Fruit fly (Drosophila melanogaster) whole organism, embryonic: Measurements from ENCODE around the gene Hn.

Experiments
- Ada2b ChIP-seq: fragments of 200-800 bp; sonication (Bioruptor generic); IDR thresholded peaks from 2 replicates; pipeline ENCODE4 v1.3.6; 2022; ENCODE audit warnings: missing biosample characterization, missing genetic modification characterization
- Awh ChIP-seq: fragments of 200-800 bp; sonication (Bioruptor generic); IDR thresholded peaks from 2 replicates; pipeline ENCODE4, ENCODE4 v1.3.6; 2022; ENCODE audit warnings: missing biosample characterization, missing genetic modification characterization
- CG10209 ChIP-seq: fragments of 200-800 bp; sonication (Bioruptor generic); optimal IDR thresholded peaks from 3 replicates; lab custom pipeline; 2017; ENCODE audit warnings: missing biosample characterization, mild to moderate bottlenecking, missing genetic modification characterization, missing genetic modification reagents
- CG12219 ChIP-seq: fragments of 200-800 bp; sonication (Bioruptor generic); optimal IDR thresholded peaks from 3 replicates; lab custom pipeline; 2018; ENCODE audit warnings: missing biosample characterization, mild to moderate bottlenecking, missing genetic modification characterization
- CG12744 ChIP-seq: fragments of 200-800 bp; sonication (Bioruptor generic); optimal IDR thresholded peaks from 2 replicates; lab custom pipeline; 2016; ENCODE audit warnings: missing biosample characterization, missing genetic modification characterization
- CG15601 ChIP-seq: fragments of 200-800 bp; sonication (Bioruptor generic); optimal IDR thresholded peaks from 3 replicates; lab custom pipeline; 2019; ENCODE audit warnings: missing biosample characterization, mild to moderate bottlenecking, missing genetic modification characterization, moderate library complexity
- CG1602 ChIP-seq: fragments of 200-800 bp; sonication (Bioruptor generic); optimal IDR thresholded peaks from 3 replicates; lab custom pipeline; 2016; ENCODE audit warnings: missing biosample characterization, missing genetic modification characterization
- CG1647 ChIP-seq: fragments of 200-800 bp; sonication (Bioruptor generic); optimal IDR thresholded peaks from 3 replicates; lab custom pipeline; 2016; ENCODE audit warnings: missing biosample characterization, missing genetic modification characterization
- CG2120 ChIP-seq: fragments of 200-800 bp; sonication (Bioruptor generic); optimal IDR thresholded peaks from 3 replicates; lab custom pipeline; 2016; ENCODE audit warnings: missing biosample characterization, missing genetic modification characterization
- CG4404 ChIP-seq: fragments of 200-800 bp; sonication (Bioruptor generic); IDR thresholded peaks from 2 replicates; pipeline ENCODE4 v1.3.6; 2022; ENCODE audit warnings: missing biosample characterization, missing genetic modification characterization
- CG7556 ChIP-seq: fragments of 200-800 bp; sonication (Bioruptor generic); optimal IDR thresholded peaks from 2 replicates; lab custom pipeline; 2017; ENCODE audit warnings: missing biosample characterization, mild to moderate bottlenecking, missing genetic modification characterization
- CG7786 ChIP-seq: fragments of 200-800 bp; sonication (Bioruptor generic); optimal IDR thresholded peaks from 2 replicates; lab custom pipeline; 2016; ENCODE audit warnings: missing biosample characterization, missing genetic modification characterization
- CG7839 ChIP-seq: fragments of 200-800 bp; sonication (Bioruptor generic); optimal IDR thresholded peaks from 3 replicates; lab custom pipeline; 2018; ENCODE audit warnings: missing biosample characterization, mild to moderate bottlenecking, missing genetic modification characterization, moderate library complexity
- CG8765 ChIP-seq: fragments of 200-800 bp; sonication (Bioruptor generic); IDR thresholded peaks from 2 replicates; pipeline ENCODE4 v1.3.6; 2022; ENCODE audit warnings: missing biosample characterization, missing genetic modification characterization
- CG9609 ChIP-seq: fragments of 200-800 bp; sonication (Bioruptor generic); optimal IDR thresholded peaks from 3 replicates; lab custom pipeline; 2016; ENCODE audit warnings: missing biosample characterization, missing genetic modification characterization
- CG9817 ChIP-seq: fragments of 200-800 bp; sonication (Bioruptor generic); optimal IDR thresholded peaks from 2 replicates; lab custom pipeline; 2018; ENCODE audit warnings: missing biosample characterization, mild to moderate bottlenecking, missing genetic modification characterization, moderate library complexity
- CHES-1-like ChIP-seq: fragments of 200-800 bp; sonication (Bioruptor generic); optimal IDR thresholded peaks from 2 replicates; lab custom pipeline; 2016; ENCODE audit warnings: missing biosample characterization, missing genetic modification characterization
- CoRest ChIP-seq: fragments of 200-800 bp; sonication (Bioruptor generic); optimal IDR thresholded peaks from 3 replicates; lab custom pipeline; 2018; ENCODE audit warnings: missing biosample characterization, mild to moderate bottlenecking, missing genetic modification characterization, moderate library complexity
- Dad ChIP-seq: fragments of 200-800 bp; sonication (Bioruptor generic); optimal IDR thresholded peaks from 3 replicates; lab custom pipeline; 2016; ENCODE audit warnings: missing biosample characterization, missing genetic modification characterization
- Dip3 ChIP-seq: fragments of 200-800 bp; sonication (Bioruptor generic); optimal IDR thresholded peaks from 3 replicates; lab custom pipeline; 2016; ENCODE audit warnings: missing biosample characterization, missing genetic modification characterization
- GATAe ChIP-seq: fragments of 200-800 bp; sonication (Bioruptor generic); conservative IDR thresholded peaks from 2 replicates; pipeline ENCODE4 v1.3.6; 2022; ENCODE audit warnings: missing biosample characterization, missing genetic modification characterization
- MTF-1 ChIP-seq: fragments of 200-800 bp; sonication (Bioruptor generic); optimal IDR thresholded peaks from 2 replicates; lab custom pipeline; 2018; ENCODE audit warnings: missing biosample characterization, mild to moderate bottlenecking, missing genetic modification characterization, borderline replicate concordance
- NC2α ChIP-seq: fragments of 200-800 bp; sonication (Bioruptor generic); optimal IDR thresholded peaks from 2 replicates; lab custom pipeline; 2016; ENCODE audit warnings: missing biosample characterization, missing genetic modification characterization
- Ravus ChIP-seq: fragments of 200-800 bp; sonication (Bioruptor generic); IDR thresholded peaks from 2 replicates; pipeline ENCODE4 v1.3.6; 2022; ENCODE audit warnings: missing biosample characterization, missing genetic modification characterization
- Sry-δ ChIP-seq: fragments of 200-800 bp; sonication (Bioruptor generic); optimal IDR thresholded peaks from 2 replicates; lab custom pipeline; 2016; ENCODE audit warnings: missing biosample characterization, missing genetic modification characterization
- YL-1 ChIP-seq: fragments of 200-800 bp; sonication (Bioruptor generic); optimal IDR thresholded peaks from 3 replicates; lab custom pipeline; 2017; ENCODE audit warnings: missing biosample characterization, mild to moderate bottlenecking, missing genetic modification characterization
- cato ChIP-seq: fragments of 200-800 bp; sonication (Bioruptor generic); optimal IDR thresholded peaks from 2 replicates; lab custom pipeline; 2016; ENCODE audit warnings: missing biosample characterization, missing genetic modification characterization, borderline replicate concordance
- corto ChIP-seq: fragments of 200-800 bp; sonication (Bioruptor generic); optimal IDR thresholded peaks from 2 replicates; lab custom pipeline; 2016; ENCODE audit warnings: missing biosample characterization, mild to moderate bottlenecking, missing genetic modification characterization, moderate library complexity
- disco-r ChIP-seq: fragments of 200-800 bp; sonication (Bioruptor generic); optimal IDR thresholded peaks from 2 replicates; lab custom pipeline; 2016; ENCODE audit warnings: missing biosample characterization, missing genetic modification characterization
- ems ChIP-seq: fragments of 200-800 bp; sonication (Bioruptor generic); optimal IDR thresholded peaks from 3 replicates; lab custom pipeline; 2016; ENCODE audit warnings: missing biosample characterization, missing genetic modification characterization
- fru ChIP-seq: fragments of >200 bp; optimal IDR thresholded peaks from 2 replicates; lab custom pipeline; 2017
- gcm ChIP-seq: fragments of 200-800 bp; sonication (Bioruptor generic); optimal IDR thresholded peaks from 2 replicates; lab custom pipeline; 2019; ENCODE audit warnings: missing biosample characterization, mild to moderate bottlenecking, missing genetic modification characterization, moderate library complexity
- inv ChIP-seq: fragments of 200-800 bp; sonication (Bioruptor generic); IDR thresholded peaks from 2 replicates; pipeline ENCODE4 v1.3.6; 2022; ENCODE audit warnings: missing biosample characterization, missing genetic modification characterization; ENCODE audit not compliant: partially characterized antibody
- knrl ChIP-seq: fragments of 200-800 bp; sonication (Bioruptor generic); IDR thresholded peaks from 3 replicates; pipeline ENCODE4 v1.3.6; 2022; ENCODE audit warnings: missing biosample characterization, missing genetic modification characterization; ENCODE audit not compliant: partially characterized antibody
- lola ChIP-seq, 3 experiments: fragments of >200 bp in 2 of 3; fragments of 200-800 bp in 1 of 3; sonication (Bioruptor generic) in 1 of 3; optimal IDR thresholded peaks; 2 replicates each; lab custom pipeline; 2017 to 2019; ENCODE audit warnings: missing biosample characterization in 3 of 3, missing genetic modification characterization in 3 of 3, mild to moderate bottlenecking in 1 of 3, moderate library complexity in 1 of 3
- maf-S ChIP-seq: fragments of 200-800 bp; sonication (Bioruptor generic); optimal IDR thresholded peaks from 2 replicates; lab custom pipeline; 2016; ENCODE audit warnings: missing biosample characterization, missing genetic modification characterization
- nom ChIP-seq: fragments of 200-800 bp; sonication (Bioruptor generic); optimal IDR thresholded peaks from 2 replicates; lab custom pipeline; 2017; ENCODE audit warnings: missing biosample characterization, missing genetic modification characterization, mild to moderate bottlenecking, moderate library complexity, missing genetic modification reagents
- pfk ChIP-seq: fragments of 200-800 bp; sonication (Bioruptor generic); optimal IDR thresholded peaks from 2 replicates; lab custom pipeline; 2018; ENCODE audit warnings: missing biosample characterization, mild to moderate bottlenecking, missing genetic modification characterization, moderate library complexity
- pnt ChIP-seq: fragments of 200-800 bp; sonication (Bioruptor generic); optimal IDR thresholded peaks from 3 replicates; lab custom pipeline; 2016; ENCODE audit warnings: missing biosample characterization, missing genetic modification characterization
- psq ChIP-seq: fragments of 200-800 bp; sonication (Bioruptor generic); optimal IDR thresholded peaks from 2 replicates; lab custom pipeline; 2017; ENCODE audit warnings: missing biosample characterization, missing genetic modification characterization
- run ChIP-seq: fragments of 200-800 bp; sonication (Bioruptor generic); optimal IDR thresholded peaks from 3 replicates; lab custom pipeline; 2018; ENCODE audit warnings: missing biosample characterization, mild to moderate bottlenecking, missing genetic modification characterization
- sim ChIP-seq: fragments of 200-800 bp; sonication (Bioruptor generic); IDR thresholded peaks from 2 replicates; pipeline ENCODE4 v1.3.6; 2022; ENCODE audit warnings: missing biosample characterization, missing genetic modification characterization
- sisA ChIP-seq: fragments of 200-800 bp; sonication (Bioruptor generic); IDR thresholded peaks from 2 replicates; pipeline ENCODE4 v1.3.6; 2022; ENCODE audit warnings: missing biosample characterization, missing genetic modification characterization
- ssp ChIP-seq: fragments of 200-800 bp; sonication (Bioruptor generic); IDR thresholded peaks from 2 replicates; pipeline ENCODE4 v1.3.6; 2022; ENCODE audit warnings: missing biosample characterization, missing genetic modification characterization
- tap ChIP-seq: fragments of 200-800 bp; optimal IDR thresholded peaks from 3 replicates; lab custom pipeline; 2019; ENCODE audit warnings: missing biosample characterization, mild to moderate bottlenecking, missing genetic modification characterization, moderate library complexity
- tio ChIP-seq: fragments of 200-800 bp; sonication (Bioruptor generic); optimal IDR thresholded peaks from 2 replicates; lab custom pipeline; 2017; ENCODE audit warnings: missing biosample characterization, missing genetic modification characterization, inconsistent platforms
- unc-4 ChIP-seq: fragments of 200-800 bp; sonication (Bioruptor generic); IDR thresholded peaks from 2 replicates; pipeline ENCODE4 v1.3.6; 2022; ENCODE audit warnings: missing biosample characterization, missing genetic modification characterization; ENCODE audit not compliant: partially characterized antibody
- wdn ChIP-seq: fragments of 200-800 bp; sonication (Bioruptor generic); IDR thresholded peaks from 2 replicates; pipeline ENCODE4 v1.3.6; 2022; ENCODE audit warnings: missing biosample characterization, missing genetic modification characterization
- zen ChIP-seq: fragments of 200-800 bp; sonication (Bioruptor generic); optimal IDR thresholded peaks from 3 replicates; lab custom pipeline; 2018; ENCODE audit warnings: missing biosample characterization, mild to moderate bottlenecking, missing genetic modification characterization, moderate library complexity

The Hn gene

dm6 chr3L:7718561-7719417 lies 41.5 kb upstream of the Hn start, which contains the start of gene Mcad (continued):
- TF ChIP-seq zen (peak; percentile 92), CG1647 (GFP tag; lab: Kevin White, UChicago) (peak; percentile 34), MTF-1 (peak; percentile 79), sisA (GFP tag; lab: Robert Waterston, UW) (peak; percentile 96), unc-4 (GFP tag; lab: Robert Waterston, UW) (0 out of 2 replicates have a peak, but pooled peaks have one; percentile 21), CG9609 (no peak), tio (GFP tag; lab: Kevin White, UChicago) (peak; percentile 75), CoRest (tag; lab: Kevin White, UChicago) (peak; percentile 92), CG1602 (peak; percentile 84), CG9817 (tag; lab: Kevin White, UChicago) (peak; percentile 68), CG7556 (GFP tag; lab: Kevin White, UChicago) (peak; percentile 93), GATAe (GFP tag; lab: Robert Waterston, UW) (peak; percentile 60), Ravus (GFP tag; lab: Robert Waterston, UW) (peak; percentile 87), Awh (GFP tag; lab: Robert Waterston, UW) (peak; percentile 61), gcm (GFP tag; lab: Kevin White, UChicago) (peak; percentile 68), CG12219 (GFP tag; lab: Kevin White, UChicago) (peak; percentile 71), sim (no peak; the same call in 1 of the 2 replicates), inv (no peak), fru (lab: Kevin White, UChicago) (no peak), CG7786 (GFP tag; lab: Kevin White, UChicago) (peak; percentile 23), CG4404 (peak; percentile 36), pnt (GFP tag; lab: Kevin White, UChicago) (peak; percentile 38), Sry-δ (GFP tag; lab: Kevin White, UChicago) (peak; percentile 33), Dad (GFP tag; lab: Kevin White, UChicago) (peak; percentile 63), Ada2b (GFP tag; lab: Robert Waterston, UW) (peak; percentile 95), CG10209 (GFP tag; lab: Kevin White, UChicago) (peak; percentile 88), CG8765 (GFP tag; lab: Robert Waterston, UW) (no peak; the same call in 1 of the 2 replicates), lola (GFP tag; optimal IDR thresholded peaks at IDR 0.05; lab: Kevin White, UChicago) (peak in 1 of 3 experiments; percentile 57), CG12744 (no peak), disco-r (GFP tag; lab: Kevin White, UChicago) (no peak), corto (GFP tag; lab: Kevin White, UChicago) (peak; percentile 98), pfk (no peak), NC2α (GFP tag; lab: Kevin White, UChicago) (no peak), CHES-1-like (GFP tag; lab: Kevin White, UChicago) (no peak), CG2120 (GFP tag; lab: Kevin White, UChicago) (peak; percentile 90), CG7839 (tag; lab: Kevin White, UChicago) (peak; percentile 95), knrl (no peak), maf-S (GFP tag; lab: Kevin White, UChicago) (peak; percentile 18), YL-1 (peak; percentile 10), tap (tag; lab: Kevin White, UChicago) (peak; percentile 92), ssp (GFP tag; lab: Robert Waterston, UW) (peak; percentile 87), run (tag; lab: Kevin White, UChicago) (peak; percentile 67), cato (GFP tag; lab: Kevin White, UChicago) (peak; percentile 51), Dip3 (GFP tag; lab: Kevin White, UChicago) (peak; percentile 45), ems (peak; percentile 71), nom (GFP tag; lab: Kevin White, UChicago) (peak; percentile 99), wdn (GFP tag; lab: Robert Waterston, UW) (peak; percentile 68), psq (GFP tag; lab: Kevin White, UChicago) (peak; percentile 51), CG15601 (peak; percentile 54)
